Worm (Caenorhabditis elegans) whole organism, young adult: ENCODE measurements around the gene cutl-16.
A peak's percentile ranks its signal among the peaks of the same experiment; 100 is the strongest.

Experiments used
- B0019.2 ChIP-seq: fragments of 200-800 bp; sonication (Bioruptor generic); conservative IDR thresholded peaks from 2 replicates; pipeline ENCODE4 v1.3.6; 2022; ENCODE audit warnings: missing genetic modification reagents, missing genetic modification characterization, missing compliant biosample characterization
- C06A6.2 ChIP-seq: fragments of 200-800 bp; sonication (Bioruptor generic); conservative IDR thresholded peaks from 2 replicates; pipeline ENCODE4 v1.3.6; 2022; ENCODE audit warnings: missing genetic modification characterization, missing compliant biosample characterization
- K11D2.4 ChIP-seq: fragments of 200-800 bp; sonication (Bioruptor generic); IDR thresholded peaks from 2 replicates; pipeline ENCODE4 v1.3.6; 2022; ENCODE audit warnings: missing genetic modification reagents, missing genetic modification characterization, missing compliant biosample characterization
- efl-1 ChIP-seq: fragments of 150-350 bp; optimal IDR thresholded peaks from 2 replicates; lab custom pipeline; 2014; ENCODE audit warnings: missing biosample characterization, missing genetic modification reagents, missing genetic modification characterization
- nfya-2 ChIP-seq: fragments of 200-800 bp; sonication (Bioruptor generic); IDR thresholded peaks from 2 replicates; pipeline ENCODE4 v1.3.6; 2022; ENCODE audit warnings: missing genetic modification reagents, missing genetic modification characterization, missing compliant biosample characterization
- nfyb-1 ChIP-seq: fragments of 200-800 bp; sonication (Bioruptor generic); IDR thresholded peaks from 2 replicates; pipeline ENCODE4 v1.3.6; 2022; ENCODE audit warnings: missing genetic modification reagents, missing genetic modification characterization, missing compliant biosample characterization
- pha-4 ChIP-seq: fragments of 150-350 bp; sonication (generic microtip); optimal IDR thresholded peaks from 2 replicates; lab custom pipeline; 2014; ENCODE audit warnings: missing biosample characterization, missing genetic modification reagents, missing genetic modification characterization
- tbp1 ChIP-seq: fragments of 200-800 bp; sonication (Bioruptor generic); optimal IDR thresholded peaks from 2 replicates; lab custom pipeline; 2018; ENCODE audit warnings: mild to moderate bottlenecking, missing genetic modification characterization, missing compliant biosample characterization
- tlf-1 ChIP-seq: fragments of 200-800 bp; sonication (Bioruptor generic); optimal IDR thresholded peaks from 2 replicates; lab custom pipeline; 2018; ENCODE audit warnings: mild to moderate bottlenecking, missing genetic modification characterization, missing compliant biosample characterization
- unc-62 ChIP-seq: fragments of 150-350 bp; optimal IDR thresholded peaks from 2 replicates; lab custom pipeline; 2014; ENCODE audit warnings: missing biosample characterization, missing genetic modification reagents, missing genetic modification characterization

ce11 chrII:6489711-6490184, 48.5 kb downstream of the cutl-16 start, which contains the start of the genes snr-3 and rsp-5:
- no peak for TF ChIP-seq B0019.2
- TF ChIP-seq efl-1 (GFP tag; lab: Kevin White, UChicago) = peak; percentile 49
- TF ChIP-seq K11D2.4 = no peak
- TF ChIP-seq tbp1 (GFP tag; lab: Kevin White, UChicago) = peak; percentile 50
- TF ChIP-seq nfyb-1 (GFP tag; lab: Robert Waterston, UW) = peak; percentile 71
- no peak for TF ChIP-seq unc-62 (GFP tag; lab: Kevin White, UChicago)
- TF ChIP-seq tlf-1 = peak; percentile 51
- TF ChIP-seq nfya-2 (GFP tag; lab: Robert Waterston, UW) = no peak
- TF ChIP-seq C06A6.2 = no peak
- TF ChIP-seq pha-4 (tag; lab: Kevin White, UChicago) = peak; percentile 69
